Worm (Caenorhabditis elegans) whole organism, young adult: ENCODE results near the gene chil-18.

Experiments
- F33H1.4 ChIP-seq: fragments of 200-800 bp; sonication (Bioruptor generic); IDR thresholded peaks from 2 replicates; pipeline ENCODE4 v1.3.6; 2022; ENCODE audit warnings: missing genetic modification reagents, missing genetic modification characterization, missing compliant biosample characterization
- Y67H2A.10 ChIP-seq: fragments of 200-800 bp; sonication (Bioruptor generic); conservative IDR thresholded peaks from 2 replicates; pipeline ENCODE4 v1.3.6; 2022; ENCODE audit warnings: missing genetic modification reagents, missing genetic modification characterization, missing compliant biosample characterization
- nfya-1 ChIP-seq: sonication (generic microtip); optimal IDR thresholded peaks from 2 replicates; lab custom pipeline; 2017; ENCODE audit warnings: antibody characterized with exemption, missing compliant biosample characterization, missing genetic modification characterization, borderline replicate concordance; ENCODE audit not compliant: insufficient read depth
- nfyb-1 ChIP-seq: fragments of 200-800 bp; sonication (Bioruptor generic); IDR thresholded peaks from 2 replicates; pipeline ENCODE4 v1.3.6; 2022; ENCODE audit warnings: missing genetic modification reagents, missing genetic modification characterization, missing compliant biosample characterization
- unc-62 ChIP-seq: fragments of 150-350 bp; optimal IDR thresholded peaks from 2 replicates; lab custom pipeline; 2014; ENCODE audit warnings: missing biosample characterization, missing genetic modification reagents, missing genetic modification characterization
- ztf-22 ChIP-seq: fragments of 200-800 bp; sonication (Bioruptor generic); optimal IDR thresholded peaks from 2 replicates; lab custom pipeline; 2018; ENCODE audit warnings: mild to moderate bottlenecking, missing genetic modification characterization, moderate library complexity, missing compliant biosample characterization
- ztf-25 ChIP-seq: fragments of 200-800 bp; sonication (Bioruptor generic); IDR thresholded peaks from 2 replicates; pipeline ENCODE4 v1.3.6; 2022; ENCODE audit warnings: missing genetic modification reagents, missing genetic modification characterization, missing compliant biosample characterization

- no peak for TF ChIP-seq nfya-1
- no peak for TF ChIP-seq nfyb-1 (GFP tag; lab: Robert Waterston, UW)
- TF ChIP-seq F33H1.4 (GFP tag; lab: Robert Waterston, UW), result no peak
- no peak for TF ChIP-seq ztf-22 (GFP tag; lab: Kevin White, UChicago)
- no peak for TF ChIP-seq ztf-25
- no peak for TF ChIP-seq unc-62 (GFP tag; lab: Kevin White, UChicago)
- no peak for TF ChIP-seq Y67H2A.10
These were observed 16.9 kb upstream of the chil-18 start for ce11 chrII:9431119-9431518.
